Worm (Caenorhabditis elegans) whole organism, L4 larva: ENCODE data around the gene acdh-13.

Experiments
- T26A8.4 ChIP-seq: fragments of 200-800 bp; sonication (Bioruptor generic); IDR thresholded peaks from 2 replicates; pipeline ENCODE4 v1.3.6; 2022; ENCODE audit warnings: missing genetic modification characterization, missing compliant biosample characterization
- Y48G9A.11 ChIP-seq: fragments of 200-800 bp; sonication (Bioruptor generic); IDR thresholded peaks from 2 replicates; pipeline ENCODE4 v1.3.6; 2022; ENCODE audit warnings: missing genetic modification reagents, missing genetic modification characterization, missing compliant biosample characterization
- Y75B8A.6 ChIP-seq: fragments of 200-800 bp; sonication (Bioruptor generic); IDR thresholded peaks from 2 replicates; pipeline ENCODE4 v1.3.6; 2022; ENCODE audit warnings: missing genetic modification reagents, missing genetic modification characterization, missing compliant biosample characterization
- ZK546.5 ChIP-seq, 2 experiments: sonication (generic microtip); optimal IDR thresholded peaks; 2 replicates each; lab custom pipeline; 2017; ENCODE audit warnings: missing biosample characterization in 2 of 2, missing genetic modification characterization in 2 of 2
- aly-2 ChIP-seq: sonication (generic microtip); optimal IDR thresholded peaks from 2 replicates; lab custom pipeline; 2018; ENCODE audit warnings: missing biosample characterization, missing genetic modification characterization
- arid-1 ChIP-seq: fragments of 200-800 bp; sonication (Bioruptor generic); conservative IDR thresholded peaks from 2 replicates; pipeline ENCODE4 v1.3.6; 2022; ENCODE audit warnings: missing genetic modification reagents, missing genetic modification characterization, missing compliant biosample characterization
- ceh-20 ChIP-seq: fragments of 200-800 bp; sonication (Bioruptor generic); IDR thresholded peaks from 2 replicates; pipeline ENCODE4 v1.3.6; 2022; ENCODE audit warnings: missing genetic modification reagents, missing genetic modification characterization, missing compliant biosample characterization
- ceh-32 ChIP-seq: sonication (generic microtip); optimal IDR thresholded peaks from 2 replicates; lab custom pipeline; 2016; ENCODE audit warnings: mild to moderate bottlenecking, missing genetic modification characterization, missing compliant biosample characterization; ENCODE audit not compliant: poor library complexity
- ceh-82 ChIP-seq: sonication (generic microtip); optimal IDR thresholded peaks from 2 replicates; lab custom pipeline; 2017; ENCODE audit warnings: missing biosample characterization, missing genetic modification characterization
- ces-1 ChIP-seq: fragments of 150-350 bp; sonication (generic microtip); optimal IDR thresholded peaks from 4 replicates; lab custom pipeline; 2014; ENCODE audit warnings: missing biosample characterization, missing genetic modification reagents, missing genetic modification characterization
- cey-2 ChIP-seq: sonication (generic microtip); optimal IDR thresholded peaks from 3 replicates; lab custom pipeline; 2017; ENCODE audit warnings: missing genetic modification characterization, mild to moderate bottlenecking, missing compliant biosample characterization, antibody characterized with exemption, borderline replicate concordance; ENCODE audit not compliant: insufficient read depth
- daf-16 ChIP-seq, 3 experiments: sonication (generic microtip); optimal IDR thresholded peaks; 2 replicates each; lab custom pipeline; 2016 to 2017; ENCODE audit warnings: missing genetic modification characterization in 3 of 3, missing genetic modification reagents in 3 of 3, mild to moderate bottlenecking in 2 of 3, missing compliant biosample characterization in 2 of 3, missing biosample characterization in 1 of 3, moderate library complexity in 1 of 3
- daf-8 ChIP-seq: fragments of 200-800 bp; sonication (Bioruptor generic); IDR thresholded peaks from 2 replicates; pipeline ENCODE4 v1.3.6; 2022; ENCODE audit warnings: missing genetic modification characterization, missing compliant biosample characterization
- dve-1 ChIP-seq: sonication (generic microtip); optimal IDR thresholded peaks from 2 replicates; lab custom pipeline; 2017; ENCODE audit warnings: antibody characterized with exemption, mild to moderate bottlenecking, missing genetic modification characterization, missing compliant biosample characterization; ENCODE audit not compliant: insufficient read depth
- egl-27 ChIP-seq: sonication (generic microtip); optimal IDR thresholded peaks from 3 replicates; lab custom pipeline; 2017; ENCODE audit warnings: missing biosample characterization, missing genetic modification reagents, missing genetic modification characterization
- hlh-11 ChIP-seq: fragments of 200-800 bp; sonication (Bioruptor generic); optimal IDR thresholded peaks from 2 replicates; lab custom pipeline; 2018; ENCODE audit warnings: mild to moderate bottlenecking, missing genetic modification characterization, missing compliant biosample characterization
- hmg-1.1 ChIP-seq: fragments of 200-800 bp; sonication (Bioruptor generic); IDR thresholded peaks from 2 replicates; pipeline ENCODE4 v1.3.6; 2022; ENCODE audit warnings: missing genetic modification reagents, missing genetic modification characterization, missing compliant biosample characterization
- lim-7 ChIP-seq: fragments of 200-800 bp; sonication (Bioruptor generic); IDR thresholded peaks from 2 replicates; pipeline ENCODE4 v1.3.6; 2022; ENCODE audit warnings: missing genetic modification characterization, missing compliant biosample characterization
- lin-29 ChIP-seq: fragments of 200-800 bp; sonication (Bioruptor generic); IDR thresholded peaks from 2 replicates; pipeline ENCODE4 v1.3.6; 2022; ENCODE audit warnings: missing genetic modification reagents, missing genetic modification characterization, missing compliant biosample characterization
- lsy-2 ChIP-seq, 2 experiments: fragments of 150-350 bp in 1 of 2; sonication (generic microtip) in 1 of 2; optimal IDR thresholded peaks; 2 replicates each; lab custom pipeline; 2014 to 2017; ENCODE audit warnings: missing biosample characterization in 2 of 2, missing genetic modification characterization in 2 of 2
- madf-5 ChIP-seq, 2 experiments: fragments of 200-800 bp; sonication (Bioruptor generic); IDR thresholded peaks; 2 replicates each; pipeline ENCODE4 v1.3.6; 2022; ENCODE audit warnings: missing compliant biosample characterization in 2 of 2, missing genetic modification characterization in 2 of 2
- mep-1 ChIP-seq: fragments of 150-350 bp; sonication (generic microtip); optimal IDR thresholded peaks from 3 replicates; lab custom pipeline; 2014; ENCODE audit warnings: missing biosample characterization, missing genetic modification characterization
- mxl-3 ChIP-seq: fragments of 200-800 bp; sonication (Bioruptor generic); optimal IDR thresholded peaks from 2 replicates; lab custom pipeline; 2018; ENCODE audit warnings: mild to moderate bottlenecking, missing genetic modification characterization, missing compliant biosample characterization
- nhr-10 ChIP-seq: fragments of 150-350 bp; optimal IDR thresholded peaks from 2 replicates; lab custom pipeline; 2014; ENCODE audit warnings: missing biosample characterization, missing genetic modification characterization
- nhr-102 ChIP-seq: sonication (generic microtip); optimal IDR thresholded peaks from 2 replicates; lab custom pipeline; 2016; ENCODE audit warnings: mild to moderate bottlenecking, missing genetic modification characterization, moderate library complexity, missing compliant biosample characterization
- nhr-11 ChIP-seq: fragments of 150-350 bp; optimal IDR thresholded peaks from 2 replicates; lab custom pipeline; 2014; ENCODE audit warnings: missing biosample characterization, missing genetic modification characterization
- nhr-237 ChIP-seq: sonication (generic microtip); optimal IDR thresholded peaks from 2 replicates; lab custom pipeline; 2017; ENCODE audit warnings: missing biosample characterization, missing genetic modification characterization
- nhr-28 ChIP-seq: fragments of 150-350 bp; optimal IDR thresholded peaks from 2 replicates; lab custom pipeline; 2014; ENCODE audit warnings: missing biosample characterization, missing genetic modification characterization
- nhr-42 ChIP-seq: fragments of 200-800 bp; sonication (Bioruptor generic); IDR thresholded peaks from 2 replicates; pipeline ENCODE4 v1.3.6; 2022; ENCODE audit warnings: missing genetic modification characterization, missing compliant biosample characterization
- nhr-77 ChIP-seq: fragments of 150-350 bp; optimal IDR thresholded peaks from 2 replicates; lab custom pipeline; 2014; ENCODE audit warnings: missing biosample characterization, missing genetic modification characterization
- pha-4 ChIP-seq, 2 experiments: fragments of 150-350 bp in 1 of 2; fragments of 200-800 bp in 1 of 2; sonication (Bioruptor generic) in 1 of 2; IDR thresholded peaks in 1 of 2; optimal IDR thresholded peaks in 1 of 2; 2 replicates each; pipeline versions ENCODE4 v1.3.6 to Lab custom; 2014 to 2022; ENCODE audit warnings: missing genetic modification characterization in 2 of 2, missing genetic modification reagents in 2 of 2, missing biosample characterization in 1 of 2, missing compliant biosample characterization in 1 of 2
- pqm-1 ChIP-seq: sonication (generic microtip); optimal IDR thresholded peaks from 2 replicates; lab custom pipeline; 2017; ENCODE audit warnings: missing biosample characterization, missing genetic modification characterization
- rbr-2 ChIP-seq: sonication (generic microtip); optimal IDR thresholded peaks from 2 replicates; lab custom pipeline; 2016; ENCODE audit warnings: missing genotype, missing genetic modification characterization, missing compliant biosample characterization
- saeg-2 ChIP-seq: fragments of 200-800 bp; sonication (Bioruptor generic); IDR thresholded peaks from 2 replicates; pipeline ENCODE4 v1.3.6; 2022; ENCODE audit warnings: missing genetic modification reagents, missing genetic modification characterization, missing compliant biosample characterization
- set-16 ChIP-seq: fragments of 200-800 bp; sonication (Bioruptor generic); IDR thresholded peaks from 2 replicates; pipeline ENCODE4 v1.3.6; 2022; ENCODE audit warnings: missing genetic modification reagents, missing genetic modification characterization, missing compliant biosample characterization
- snpc-4 ChIP-seq: fragments of 150-350 bp; optimal IDR thresholded peaks from 2 replicates; lab custom pipeline; 2014; ENCODE audit warnings: missing biosample characterization, missing genetic modification characterization
- tag-97 ChIP-seq: fragments of 200-800 bp; sonication (Bioruptor generic); IDR thresholded peaks from 2 replicates; pipeline ENCODE4 v1.3.6; 2022; ENCODE audit warnings: missing genetic modification characterization, missing compliant biosample characterization
- vab-7 ChIP-seq: fragments of 200-800 bp; sonication (Bioruptor generic); IDR thresholded peaks from 2 replicates; pipeline ENCODE4 v1.3.6; 2022; ENCODE audit warnings: missing genetic modification reagents, missing genetic modification characterization, missing compliant biosample characterization

Gene acdh-13

DNA sequence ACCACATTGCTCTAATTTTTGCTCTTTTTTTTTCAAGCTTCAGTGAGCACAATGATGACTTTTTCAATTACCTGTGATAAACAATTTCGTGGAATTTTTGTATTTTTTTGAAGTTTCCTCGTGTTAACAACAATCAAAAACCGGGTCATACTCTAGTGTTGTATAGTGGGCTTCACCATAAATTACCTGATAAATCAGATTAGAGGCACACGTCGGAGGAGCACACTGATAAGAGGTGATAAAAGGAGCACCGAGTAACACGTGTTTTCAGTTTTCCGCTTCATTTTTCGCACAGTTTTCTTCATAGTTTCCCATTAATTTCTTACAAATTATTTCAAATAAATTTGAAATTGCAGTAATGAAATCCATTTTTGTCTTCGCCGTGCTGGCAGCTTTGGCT lies 17.3 kb downstream of the acdh-13 start, which contains the start of gene spp-8 (continued):
- TF ChIP-seq daf-16 (GFP tag; optimal IDR thresholded peaks at IDR 0.05; lab: Kevin White, UChicago) (no peak), daf-16 (tag; optimal IDR thresholded peaks at IDR 0.05; lab: Kevin White, UChicago) (peak; percentile 82), ZK546.5 (tag; optimal IDR thresholded peaks at IDR 0.05; lab: Kevin White, UChicago) (no peak), pqm-1 (tag; lab: Kevin White, UChicago) (peak; percentile 93), mxl-3 (GFP tag; lab: Kevin White, UChicago) (peak; percentile 74), nhr-42 (GFP tag; lab: Robert Waterston, UW) (no peak), Y48G9A.11 (GFP tag; lab: Robert Waterston, UW) (no peak)

DNA sequence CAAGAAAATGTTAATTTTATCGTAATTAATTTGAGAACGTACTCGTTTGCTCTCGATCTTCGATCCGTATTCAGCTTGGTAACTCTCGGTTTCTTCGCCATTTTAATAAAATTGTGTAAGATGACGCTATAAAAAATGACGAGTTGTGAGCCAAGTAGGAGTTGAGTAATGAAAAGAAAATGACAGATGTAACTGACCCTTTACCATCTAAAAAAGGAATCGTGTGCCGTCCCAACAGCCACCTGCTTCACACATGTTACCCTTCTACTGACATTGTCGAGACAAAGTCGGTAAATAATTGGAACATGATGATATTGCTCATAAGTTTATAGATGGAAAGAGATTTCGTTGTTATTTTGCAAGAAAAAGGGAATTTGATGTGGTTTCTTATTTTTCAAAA lies 19.3 kb downstream of the acdh-13 start, which contains the start of gene hlh-12:
hlh-12 (minus strand) TSS at position 101 of the 400 bp plus-strand sequence.
- no peak for TF ChIP-seq nhr-10 (tag; lab: Kevin White, UChicago)
- no peak for TF ChIP-seq ceh-32
- TF ChIP-seq rbr-2 (tag; lab: Kevin White, UChicago) = no peak

DNA sequence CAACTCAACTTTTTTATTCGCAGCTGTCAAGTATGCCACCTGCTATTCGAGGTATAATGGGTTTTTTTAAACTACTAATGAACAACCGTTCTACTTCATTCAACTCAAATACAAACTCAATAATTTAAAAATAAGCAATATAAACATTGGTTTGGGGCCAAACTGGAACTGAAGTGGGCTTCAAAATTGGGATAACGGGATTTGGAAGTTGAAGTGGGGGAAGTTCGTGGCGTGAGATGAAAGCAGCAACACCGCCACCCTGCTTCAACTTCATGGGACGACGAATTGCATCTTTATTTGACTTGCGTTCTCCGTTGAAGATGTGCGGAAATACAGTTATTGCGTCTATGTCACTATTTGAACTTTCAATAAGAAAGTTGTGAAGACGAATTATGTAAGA lies 20.1 kb downstream of the acdh-13 start:
- no peak for TF ChIP-seq cey-2 (tag; lab: Kevin White, UChicago)
- no peak for TF ChIP-seq vab-7
- 0 out of 2 replicates have a peak, but pooled peaks have one; percentile 15 for TF ChIP-seq Y75B8A.6
- 0 out of 2 replicates have a peak, but pooled peaks have one; percentile 24 for TF ChIP-seq lim-7
- TF ChIP-seq T26A8.4 (GFP tag; lab: Robert Waterston, UW) = 0 out of 2 replicates have a peak, but pooled peaks have one; percentile 60
- peak in 1 of 2 experiments; percentile 78 for TF ChIP-seq daf-16 (GFP tag; optimal IDR thresholded peaks at IDR 0.05; lab: Kevin White, UChicago)
- TF ChIP-seq daf-16 (tag; optimal IDR thresholded peaks at IDR 0.05; lab: Kevin White, UChicago) = no peak

DNA sequence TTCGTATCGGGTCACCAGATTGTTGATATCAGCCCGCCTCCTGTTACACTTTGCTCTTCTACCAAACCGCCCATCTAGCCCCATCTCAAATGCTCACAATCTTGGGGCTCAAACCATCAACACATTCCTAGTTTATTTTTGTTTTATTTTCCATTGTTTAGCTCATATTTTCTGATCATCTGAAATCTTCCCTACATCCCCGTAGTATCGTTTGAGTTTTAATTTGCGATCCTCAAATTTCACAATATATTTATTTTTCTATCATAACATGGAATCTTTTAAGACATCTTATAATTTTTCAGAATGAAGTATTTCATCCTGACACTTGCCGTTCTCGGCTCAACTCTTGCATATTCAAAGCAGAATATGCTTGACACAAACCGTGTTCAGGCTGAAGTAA lies 21.7 kb downstream of the acdh-13 start, which contains the start of gene spp-10:
spp-10 (plus strand) TSS at position 301 of the 400 bp plus-strand sequence.
- no peak for TF ChIP-seq nhr-77 (tag; lab: Kevin White, UChicago)
- peak in 1 of 2 experiments; percentile 3 for TF ChIP-seq daf-16 (GFP tag; optimal IDR thresholded peaks at IDR 0.05; lab: Kevin White, UChicago)
- TF ChIP-seq daf-16 (tag; optimal IDR thresholded peaks at IDR 0.05; lab: Kevin White, UChicago) = no peak

DNA sequence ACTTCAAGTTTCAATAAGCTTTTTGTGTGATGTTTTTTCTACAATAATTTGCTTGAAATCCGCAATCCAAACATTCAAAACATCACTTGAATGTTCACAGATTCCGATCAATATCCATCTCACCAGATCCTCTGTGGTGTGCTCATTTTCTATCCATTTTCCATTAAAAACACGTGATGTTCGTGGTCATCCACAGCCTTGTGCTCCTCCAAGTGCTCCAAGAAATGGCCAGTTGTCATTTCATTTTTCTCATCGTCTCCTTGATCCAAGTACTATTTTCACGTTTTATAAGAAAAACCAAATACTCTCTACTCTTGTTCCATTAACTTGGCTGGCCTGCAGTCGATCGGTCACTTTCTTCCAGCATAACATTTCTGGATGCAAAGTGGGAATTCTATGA lies 22.5 kb downstream of the acdh-13 start:
- no peak for TF ChIP-seq ceh-82 (tag; lab: Kevin White, UChicago)
- TF ChIP-seq nhr-11 (tag; lab: Kevin White, UChicago) = peak; percentile 30
- TF ChIP-seq hmg-1.1 (GFP tag; lab: Robert Waterston, UW) = 0 out of 2 replicates have a peak, but pooled peaks have one; percentile 20
- TF ChIP-seq hlh-11 (tag; lab: Kevin White, UChicago) = peak; percentile 8
- TF ChIP-seq aly-2 (tag; lab: Kevin White, UChicago) = no peak
- peak in 1 of 2 experiments; percentile 14 for TF ChIP-seq daf-16 (GFP tag; optimal IDR thresholded peaks at IDR 0.05; lab: Kevin White, UChicago)
- TF ChIP-seq daf-16 (tag; optimal IDR thresholded peaks at IDR 0.05; lab: Kevin White, UChicago) = no peak

DNA sequence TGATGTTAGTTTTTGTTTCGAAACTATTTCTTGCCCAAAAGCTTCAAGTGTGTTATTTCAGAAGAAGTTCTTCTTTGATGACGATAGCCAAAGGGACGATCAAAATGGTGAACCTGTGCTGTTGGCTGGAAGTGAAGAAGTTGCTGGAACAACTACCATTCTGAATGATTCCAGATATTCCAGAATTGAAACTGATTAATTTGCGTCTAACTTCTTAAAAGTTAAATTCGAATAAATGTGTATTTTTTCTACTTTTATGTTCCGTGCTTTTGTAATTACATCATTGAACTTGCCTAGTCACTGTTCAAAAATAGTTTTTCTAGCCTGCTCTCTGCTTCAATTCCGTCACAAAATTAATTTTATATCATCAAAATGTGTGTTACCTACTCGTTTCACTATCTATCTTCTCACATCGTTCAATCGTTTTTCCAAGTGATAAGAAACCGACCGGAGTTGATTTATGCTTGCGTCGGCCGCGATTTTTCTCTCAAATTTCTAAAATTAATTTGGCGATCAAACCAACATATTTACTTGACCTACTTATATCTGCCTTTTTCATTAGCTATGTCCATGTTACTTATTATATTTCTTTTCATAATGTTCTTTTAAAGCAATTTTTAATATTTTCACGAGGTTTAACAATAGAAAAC lies 23.5 kb downstream of the acdh-13 start:
- TF ChIP-seq set-16 (no peak), madf-5 (GFP tag; IDR thresholded peaks at IDR 0.05; lab: Robert Waterston, UW) (no peak), egl-27 (tag; lab: Kevin White, UChicago) (no peak), dve-1 (tag; lab: Kevin White, UChicago) (no peak), mep-1 (tag; lab: Kevin White, UChicago) (no peak), lin-29 (GFP tag; lab: Robert Waterston, UW) (no peak), snpc-4 (tag; lab: Kevin White, UChicago) (no peak), Y75B8A.6 (no peak), tag-97 (GFP tag; lab: Robert Waterston, UW) (no peak), nhr-28 (peak; percentile 82), pha-4 (GFP tag; IDR thresholded peaks at IDR 0.05; lab: Robert Waterston, UW) (no peak), pha-4 (tag; optimal IDR thresholded peaks at IDR 0.05; lab: Kevin White, UChicago) (no peak), lsy-2 (tag; optimal IDR thresholded peaks at IDR 0.05; lab: Kevin White, UChicago) (no peak), ceh-20 (GFP tag; lab: Robert Waterston, UW) (no peak), daf-8 (no peak), nhr-102 (tag; lab: Kevin White, UChicago) (no peak), ces-1 (no peak), nhr-237 (tag; lab: Kevin White, UChicago) (no peak), ceh-32 (no peak), arid-1 (GFP tag; lab: Robert Waterston, UW) (no peak), saeg-2 (GFP tag; lab: Robert Waterston, UW) (no peak)
